Worm (Caenorhabditis elegans) whole organism, L4 larva: ENCODE results near the gene T25B9.1.

Source experiments
- D1046.2 ChIP-seq: fragments of 200-800 bp; sonication (Bioruptor generic); IDR thresholded peaks from 2 replicates; pipeline ENCODE4 v1.3.6; 2022; ENCODE audit warnings: missing genetic modification characterization, missing compliant biosample characterization
- F10B5.3 ChIP-seq: sonication (generic microtip); optimal IDR thresholded peaks from 2 replicates; lab custom pipeline; 2016; ENCODE audit warnings: mild to moderate bottlenecking, missing genetic modification characterization, missing compliant biosample characterization
- F26F4.8 ChIP-seq: fragments of 200-800 bp; sonication (Bioruptor generic); conservative IDR thresholded peaks from 2 replicates; pipeline ENCODE4 v1.3.6; 2022; ENCODE audit warnings: missing genetic modification characterization, missing compliant biosample characterization
- F49E8.2 ChIP-seq: sonication (generic microtip); optimal IDR thresholded peaks from 2 replicates; lab custom pipeline; 2016; ENCODE audit warnings: missing compliant biosample characterization, mild to moderate bottlenecking, missing genetic modification characterization, borderline replicate concordance
- T20F7.1 ChIP-seq: fragments of 200-800 bp; sonication (Bioruptor generic); optimal IDR thresholded peaks from 2 replicates; lab custom pipeline; 2018; ENCODE audit warnings: mild to moderate bottlenecking, missing genetic modification characterization, missing compliant biosample characterization
- T26A8.4 ChIP-seq: fragments of 200-800 bp; sonication (Bioruptor generic); IDR thresholded peaks from 2 replicates; pipeline ENCODE4 v1.3.6; 2022; ENCODE audit warnings: missing genetic modification characterization, missing compliant biosample characterization
- Y105C5A.15 ChIP-seq: fragments of 200-800 bp; sonication (Bioruptor generic); IDR thresholded peaks from 2 replicates; pipeline ENCODE4 v1.3.6; 2022; ENCODE audit warnings: missing genetic modification characterization, missing compliant biosample characterization
- ZK337.2 ChIP-seq: fragments of 200-800 bp; sonication (Bioruptor generic); IDR thresholded peaks from 2 replicates; pipeline ENCODE4 v1.3.6; 2022; ENCODE audit warnings: missing genetic modification reagents, missing genetic modification characterization, missing compliant biosample characterization
- ceh-20 ChIP-seq: fragments of 200-800 bp; sonication (Bioruptor generic); IDR thresholded peaks from 2 replicates; pipeline ENCODE4 v1.3.6; 2022; ENCODE audit warnings: missing genetic modification reagents, missing genetic modification characterization, missing compliant biosample characterization
- ceh-28 ChIP-seq: fragments of 150-350 bp; optimal IDR thresholded peaks from 2 replicates; lab custom pipeline; 2014; ENCODE audit warnings: missing biosample characterization, missing genetic modification reagents, missing genetic modification characterization
- ceh-32 ChIP-seq: sonication (generic microtip); optimal IDR thresholded peaks from 2 replicates; lab custom pipeline; 2016; ENCODE audit warnings: mild to moderate bottlenecking, missing genetic modification characterization, missing compliant biosample characterization; ENCODE audit not compliant: poor library complexity
- ceh-62 ChIP-seq: sonication (generic microtip); optimal IDR thresholded peaks from 2 replicates; lab custom pipeline; 2017; ENCODE audit warnings: missing biosample characterization, missing genetic modification characterization
- daf-12 ChIP-seq: fragments of 150-350 bp; optimal IDR thresholded peaks from 2 replicates; lab custom pipeline; 2014; ENCODE audit warnings: missing biosample characterization, missing genetic modification reagents, missing genetic modification characterization
- daf-19 ChIP-seq: fragments of 200-800 bp; sonication (Bioruptor generic); conservative IDR thresholded peaks from 2 replicates; pipeline ENCODE4 v1.3.6; 2022; ENCODE audit warnings: missing genetic modification characterization, missing compliant biosample characterization
- daf-8 ChIP-seq: fragments of 200-800 bp; sonication (Bioruptor generic); IDR thresholded peaks from 2 replicates; pipeline ENCODE4 v1.3.6; 2022; ENCODE audit warnings: missing genetic modification characterization, missing compliant biosample characterization
- dmd-6 ChIP-seq: fragments of 200-800 bp; sonication (Bioruptor generic); IDR thresholded peaks from 2 replicates; pipeline ENCODE4 v1.3.6; 2022; ENCODE audit warnings: missing genetic modification reagents, missing genetic modification characterization, missing compliant biosample characterization
- dmd-9 ChIP-seq: fragments of 200-800 bp; sonication (Bioruptor generic); IDR thresholded peaks from 2 replicates; pipeline ENCODE4 v1.3.6; 2022; ENCODE audit warnings: missing genetic modification reagents, missing genetic modification characterization, missing compliant biosample characterization
- dpl-1 ChIP-seq: fragments of 150-350 bp; optimal IDR thresholded peaks from 2 replicates; lab custom pipeline; 2014; ENCODE audit warnings: missing biosample characterization, missing genetic modification reagents, missing genetic modification characterization
- duxl-1 ChIP-seq: sonication (generic microtip); optimal IDR thresholded peaks from 2 replicates; lab custom pipeline; 2016; ENCODE audit warnings: mild to moderate bottlenecking, missing genetic modification characterization, moderate library complexity, missing compliant biosample characterization; ENCODE audit not compliant: poor library complexity
- gei-8 ChIP-seq: fragments of 200-800 bp; sonication (Bioruptor generic); optimal IDR thresholded peaks from 2 replicates; lab custom pipeline; 2018; ENCODE audit warnings: mild to moderate bottlenecking, missing genetic modification characterization, missing compliant biosample characterization
- hlh-11 ChIP-seq: fragments of 200-800 bp; sonication (Bioruptor generic); optimal IDR thresholded peaks from 2 replicates; lab custom pipeline; 2018; ENCODE audit warnings: mild to moderate bottlenecking, missing genetic modification characterization, missing compliant biosample characterization
- hlh-30 ChIP-seq: sonication (generic microtip); optimal IDR thresholded peaks from 2 replicates; lab custom pipeline; 2017; ENCODE audit warnings: antibody characterized with exemption, mild to moderate bottlenecking, missing genetic modification characterization, missing compliant biosample characterization; ENCODE audit not compliant: insufficient read depth
- hmg-1.1 ChIP-seq: fragments of 200-800 bp; sonication (Bioruptor generic); IDR thresholded peaks from 2 replicates; pipeline ENCODE4 v1.3.6; 2022; ENCODE audit warnings: missing genetic modification reagents, missing genetic modification characterization, missing compliant biosample characterization
- lin-1 ChIP-seq: fragments of 200-800 bp; sonication (Bioruptor generic); IDR thresholded peaks from 2 replicates; pipeline ENCODE4 v1.3.6; 2022; ENCODE audit warnings: missing genetic modification reagents, missing genetic modification characterization, missing compliant biosample characterization
- lin-13 ChIP-seq: fragments of 150-350 bp; optimal IDR thresholded peaks from 2 replicates; lab custom pipeline; 2014; ENCODE audit warnings: missing biosample characterization, missing genetic modification reagents, missing genetic modification characterization
- lin-29 ChIP-seq: fragments of 200-800 bp; sonication (Bioruptor generic); IDR thresholded peaks from 2 replicates; pipeline ENCODE4 v1.3.6; 2022; ENCODE audit warnings: missing genetic modification reagents, missing genetic modification characterization, missing compliant biosample characterization
- lin-39 ChIP-seq: fragments of 150-350 bp; optimal IDR thresholded peaks from 2 replicates; lab custom pipeline; 2014; ENCODE audit warnings: missing biosample characterization, missing genetic modification reagents, missing genetic modification characterization
- madf-5 ChIP-seq, 2 experiments: fragments of 200-800 bp; sonication (Bioruptor generic); IDR thresholded peaks; 2 replicates each; pipeline ENCODE4 v1.3.6; 2022; ENCODE audit warnings: missing compliant biosample characterization in 2 of 2, missing genetic modification characterization in 2 of 2
- madf-9 ChIP-seq: fragments of 200-800 bp; sonication (Bioruptor generic); conservative IDR thresholded peaks from 2 replicates; pipeline ENCODE4 v1.3.6; 2022; ENCODE audit warnings: missing genetic modification reagents, missing genetic modification characterization, missing compliant biosample characterization
- mdl-1 ChIP-seq, 2 experiments: fragments of 150-350 bp in 1 of 2; sonication (generic microtip) in 1 of 2; optimal IDR thresholded peaks; 2 replicates each; lab custom pipeline; 2014 to 2017; ENCODE audit warnings: missing biosample characterization in 2 of 2, missing genetic modification characterization in 2 of 2
- mxl-2 ChIP-seq: fragments of 200-800 bp; sonication (Bioruptor generic); conservative IDR thresholded peaks from 2 replicates; pipeline ENCODE4 v1.3.6; 2022; ENCODE audit warnings: missing genetic modification reagents, missing genetic modification characterization, missing compliant biosample characterization
- mxl-3 ChIP-seq: fragments of 200-800 bp; sonication (Bioruptor generic); optimal IDR thresholded peaks from 2 replicates; lab custom pipeline; 2018; ENCODE audit warnings: mild to moderate bottlenecking, missing genetic modification characterization, missing compliant biosample characterization
- nhr-10 ChIP-seq: fragments of 150-350 bp; optimal IDR thresholded peaks from 2 replicates; lab custom pipeline; 2014; ENCODE audit warnings: missing biosample characterization, missing genetic modification characterization
- nhr-11 ChIP-seq: fragments of 150-350 bp; optimal IDR thresholded peaks from 2 replicates; lab custom pipeline; 2014; ENCODE audit warnings: missing biosample characterization, missing genetic modification characterization
- nhr-111 ChIP-seq: fragments of 200-800 bp; sonication (Bioruptor generic); optimal IDR thresholded peaks from 2 replicates; lab custom pipeline; 2018; ENCODE audit warnings: mild to moderate bottlenecking, missing genetic modification characterization, missing compliant biosample characterization
- nhr-237 ChIP-seq: sonication (generic microtip); optimal IDR thresholded peaks from 2 replicates; lab custom pipeline; 2017; ENCODE audit warnings: missing biosample characterization, missing genetic modification characterization
- nhr-28 ChIP-seq: fragments of 150-350 bp; optimal IDR thresholded peaks from 2 replicates; lab custom pipeline; 2014; ENCODE audit warnings: missing biosample characterization, missing genetic modification characterization
- nhr-42 ChIP-seq: fragments of 200-800 bp; sonication (Bioruptor generic); IDR thresholded peaks from 2 replicates; pipeline ENCODE4 v1.3.6; 2022; ENCODE audit warnings: missing genetic modification characterization, missing compliant biosample characterization
- nhr-48 ChIP-seq: sonication (generic microtip); optimal IDR thresholded peaks from 2 replicates; lab custom pipeline; 2016; ENCODE audit warnings: mild to moderate bottlenecking, missing genetic modification characterization, missing compliant biosample characterization
- nhr-6 ChIP-seq: fragments of 150-350 bp; optimal IDR thresholded peaks from 2 replicates; lab custom pipeline; 2014; ENCODE audit warnings: missing biosample characterization, missing genetic modification characterization
- pqm-1 ChIP-seq: sonication (generic microtip); optimal IDR thresholded peaks from 2 replicates; lab custom pipeline; 2017; ENCODE audit warnings: missing biosample characterization, missing genetic modification characterization
- saeg-2 ChIP-seq: fragments of 200-800 bp; sonication (Bioruptor generic); IDR thresholded peaks from 2 replicates; pipeline ENCODE4 v1.3.6; 2022; ENCODE audit warnings: missing genetic modification reagents, missing genetic modification characterization, missing compliant biosample characterization
- sdz-12 ChIP-seq: fragments of 200-800 bp; sonication (Bioruptor generic); optimal IDR thresholded peaks from 2 replicates; lab custom pipeline; 2018; ENCODE audit warnings: mild to moderate bottlenecking, missing genetic modification characterization, missing compliant biosample characterization
- set-16 ChIP-seq: fragments of 200-800 bp; sonication (Bioruptor generic); IDR thresholded peaks from 2 replicates; pipeline ENCODE4 v1.3.6; 2022; ENCODE audit warnings: missing genetic modification reagents, missing genetic modification characterization, missing compliant biosample characterization
- snpc-1.2 ChIP-seq: fragments of 200-800 bp; sonication (Bioruptor generic); IDR thresholded peaks from 2 replicates; pipeline ENCODE4 v1.3.6; 2022; ENCODE audit warnings: missing genetic modification reagents, missing genetic modification characterization, missing compliant biosample characterization
- snpc-4 ChIP-seq: fragments of 150-350 bp; optimal IDR thresholded peaks from 2 replicates; lab custom pipeline; 2014; ENCODE audit warnings: missing biosample characterization, missing genetic modification characterization
- spr-1 ChIP-seq: sonication (generic microtip); optimal IDR thresholded peaks from 2 replicates; lab custom pipeline; 2016; ENCODE audit warnings: mild to moderate bottlenecking, missing genetic modification characterization, missing compliant biosample characterization
- tra-1 ChIP-seq: fragments of 200-800 bp; sonication (Bioruptor generic); IDR thresholded peaks from 2 replicates; pipeline ENCODE4 v1.3.6; 2022; ENCODE audit warnings: missing genetic modification reagents, missing genetic modification characterization, missing compliant biosample characterization
- unc-39 ChIP-seq: sonication (generic microtip); optimal IDR thresholded peaks from 2 replicates; lab custom pipeline; 2017; ENCODE audit warnings: missing biosample characterization, missing genetic modification characterization
- unc-62 ChIP-seq, 3 experiments: fragments of 150-350 bp in 1 of 3; sonication (generic microtip); optimal IDR thresholded peaks in 2 of 3; peaks in 1 of 3; 1 replicate in 1 of 3; 2 replicates in 2 of 3; lab custom pipeline; 2014 to 2017; ENCODE audit warnings: missing biosample characterization in 3 of 3, missing genetic modification characterization in 3 of 3, missing genetic modification reagents in 3 of 3, missing genotype in 1 of 3
- zag-1 ChIP-seq: fragments of 150-350 bp; optimal IDR thresholded peaks from 2 replicates; lab custom pipeline; 2014; ENCODE audit warnings: missing biosample characterization, missing genetic modification characterization

The T25B9.1 gene

DNA sequence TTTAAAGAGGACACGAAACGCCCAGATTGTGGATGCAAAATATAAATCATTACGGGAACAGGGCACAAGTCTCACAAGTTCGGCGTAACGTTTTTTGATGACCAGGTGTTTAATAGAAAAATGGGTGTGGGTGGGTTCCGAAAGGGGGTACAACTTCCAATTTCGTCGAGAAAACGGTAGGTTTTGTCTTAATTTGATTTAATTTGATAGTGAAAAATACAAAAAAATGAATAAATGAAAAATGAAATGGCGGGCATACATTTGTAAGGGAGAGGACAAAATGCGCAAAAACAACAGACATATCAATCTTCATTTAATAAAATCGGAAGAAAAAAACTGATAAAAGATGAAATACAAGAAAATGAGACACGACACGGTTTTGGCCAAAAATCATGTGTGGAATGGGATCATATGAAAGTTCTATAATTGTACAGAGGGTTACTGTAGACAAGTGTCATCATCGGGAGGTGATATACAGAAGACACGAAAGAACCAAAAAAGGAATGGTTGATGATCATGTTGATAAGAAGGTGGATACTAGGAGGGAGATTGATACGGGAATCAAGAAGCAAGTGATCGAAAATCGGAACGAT is 48.0 kb downstream of the T25B9.1 start:
- TF ChIP-seq daf-19 (GFP tag; lab: Robert Waterston, UW) (no peak), gei-8 (GFP tag; lab: Kevin White, UChicago) (no peak), unc-39 (no peak), snpc-1.2 (GFP tag; lab: Robert Waterston, UW) (no peak), lin-39 (tag; lab: Kevin White, UChicago) (no peak), hlh-30 (tag; lab: Kevin White, UChicago) (peak; percentile 69), nhr-237 (tag; lab: Kevin White, UChicago) (no peak), nhr-10 (tag; lab: Kevin White, UChicago) (no peak), sdz-12 (GFP tag; lab: Kevin White, UChicago) (no peak), nhr-11 (tag; lab: Kevin White, UChicago) (no peak), F10B5.3 (no peak), lin-1 (GFP tag; lab: Robert Waterston, UW) (no peak), mxl-2 (no peak), nhr-28 (tag; lab: Kevin White, UChicago) (peak; percentile 60), ceh-62 (tag; lab: Kevin White, UChicago) (no peak), mxl-3 (GFP tag; lab: Kevin White, UChicago) (no peak), pqm-1 (tag; lab: Kevin White, UChicago) (no peak), daf-12 (tag; lab: Kevin White, UChicago) (no peak), D1046.2 (GFP tag; lab: Robert Waterston, UW) (no peak), Y105C5A.15 (GFP tag; lab: Robert Waterston, UW) (no peak), T20F7.1 (GFP tag; lab: Kevin White, UChicago) (no peak), saeg-2 (GFP tag; lab: Robert Waterston, UW) (no peak), lin-13 (no peak), hmg-1.1 (GFP tag; lab: Robert Waterston, UW) (no peak), unc-62 (GFP tag; optimal IDR thresholded peaks at IDR 0.05 in 1 of 2; lab: Kevin White, UChicago) (peak in 1 of 2 experiments; percentile 58), unc-62 (tag; optimal IDR thresholded peaks at IDR 0.05; lab: Kevin White, UChicago) (no peak), nhr-6 (tag; lab: Kevin White, UChicago) (no peak), mdl-1 (tag; optimal IDR thresholded peaks at IDR 0.05; lab: Kevin White, UChicago) (peak in 1 of 2 experiments; percentile 55), duxl-1 (no peak), set-16 (no peak), spr-1 (tag; lab: Kevin White, UChicago) (no peak), ceh-32 (tag; lab: Kevin White, UChicago) (no peak), nhr-111 (GFP tag; lab: Kevin White, UChicago) (no peak), hlh-11 (tag; lab: Kevin White, UChicago) (peak; percentile 62), dmd-9 (GFP tag; lab: Robert Waterston, UW) (no peak), nhr-48 (peak; percentile 4), ceh-20 (GFP tag; lab: Robert Waterston, UW) (0 out of 2 replicates have a peak, but pooled peaks have one; percentile 57), daf-8 (GFP tag; lab: Robert Waterston, UW) (no peak), madf-9 (GFP tag; lab: Robert Waterston, UW) (no peak), zag-1 (tag; lab: Kevin White, UChicago) (no peak), T26A8.4 (no peak)

DNA sequence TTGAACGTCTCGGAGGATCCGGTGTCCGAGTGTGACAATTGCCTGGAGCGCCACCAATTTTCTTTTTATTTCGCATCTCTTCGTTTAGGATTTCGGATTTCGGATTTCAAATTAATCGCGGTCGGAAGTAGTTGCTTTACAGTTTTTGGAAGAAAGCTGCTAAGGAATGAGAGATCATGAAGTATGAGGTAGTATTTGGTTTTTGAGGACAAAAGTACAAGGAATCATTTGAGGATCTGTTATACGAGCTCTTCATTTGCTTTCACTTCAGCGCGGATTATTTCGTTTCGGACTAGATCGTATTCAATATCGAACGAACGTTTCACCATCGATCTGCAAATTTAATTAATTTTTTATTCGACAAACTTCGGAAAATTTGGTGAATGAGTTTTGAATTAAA is 50.3 kb downstream of the T25B9.1 start, which contains the start of gene R102.11:
R102.11 (minus strand) TSS at position 101 of the 400 bp plus-strand sequence.
- TF ChIP-seq dpl-1 (GFP tag; lab: Kevin White, UChicago), result no peak
- no peak for TF ChIP-seq dmd-6 (GFP tag; lab: Robert Waterston, UW)
- TF ChIP-seq F49E8.2, result no peak
- TF ChIP-seq nhr-42 (GFP tag; lab: Robert Waterston, UW), result no peak
- TF ChIP-seq ceh-28, result no peak
- TF ChIP-seq D1046.2 (GFP tag; lab: Robert Waterston, UW), result no peak
- TF ChIP-seq nhr-111 (GFP tag; lab: Kevin White, UChicago), result no peak
- TF ChIP-seq F26F4.8 (GFP tag; lab: Robert Waterston, UW), result no peak
- TF ChIP-seq madf-5 (GFP tag; IDR thresholded peaks at IDR 0.05; lab: Robert Waterston, UW), result no peak
- no peak for TF ChIP-seq snpc-4 (tag; lab: Kevin White, UChicago)
- no peak for TF ChIP-seq lin-39 (tag; lab: Kevin White, UChicago)
- TF ChIP-seq ZK337.2 (GFP tag; lab: Robert Waterston, UW), result no peak
- TF ChIP-seq ceh-62 (tag; lab: Kevin White, UChicago), result no peak
- no peak for TF ChIP-seq hmg-1.1 (GFP tag; lab: Robert Waterston, UW)
- TF ChIP-seq nhr-48, result no peak
- no peak for TF ChIP-seq lin-29 (GFP tag; lab: Robert Waterston, UW)
- TF ChIP-seq tra-1 (GFP tag; lab: Robert Waterston, UW), result no peak
- TF ChIP-seq, all 104 proteins: peak for 0
